Fruit fly (Drosophila melanogaster) whole organism, embryonic: Measurements from ENCODE around the gene CG12289.

Source experiments
- Adf1 ChIP-seq: fragments of 200-800 bp; sonication (Bioruptor generic); IDR thresholded peaks from 2 replicates; pipeline ENCODE4 v1.3.6; 2022; ENCODE audit warnings: missing biosample characterization, missing genetic modification characterization
- Atf6 ChIP-seq: fragments of 200-800 bp; sonication (Bioruptor generic); IDR thresholded peaks from 2 replicates; pipeline ENCODE4 v1.3.6; 2022; ENCODE audit warnings: missing biosample characterization, missing genetic modification characterization
- CG10543 ChIP-seq: fragments of 200-800 bp; sonication (Bioruptor generic); optimal IDR thresholded peaks from 3 replicates; lab custom pipeline; 2017; ENCODE audit warnings: missing biosample characterization, mild to moderate bottlenecking, missing genetic modification characterization, moderate library complexity
- CG10979 ChIP-seq: fragments of 200-800 bp; sonication (Bioruptor generic); optimal IDR thresholded peaks from 2 replicates; lab custom pipeline; 2018; ENCODE audit warnings: missing biosample characterization, mild to moderate bottlenecking, missing genetic modification characterization, moderate library complexity
- CG11504 ChIP-seq: fragments of 200-800 bp; sonication (Bioruptor generic); optimal IDR thresholded peaks from 3 replicates; lab custom pipeline; 2019; ENCODE audit warnings: missing biosample characterization, mild to moderate bottlenecking, missing genetic modification characterization, moderate library complexity
- CG12236 ChIP-seq: fragments of 200-800 bp; sonication (Bioruptor generic); optimal IDR thresholded peaks from 2 replicates; lab custom pipeline; 2016; ENCODE audit warnings: missing biosample characterization, missing genetic modification characterization
- CG14860 ChIP-seq: fragments of 200-800 bp; sonication (Bioruptor generic); IDR thresholded peaks from 3 replicates; pipeline ENCODE4 v1.3.6; 2022; ENCODE audit warnings: missing biosample characterization, missing genetic modification characterization; ENCODE audit not compliant: partially characterized antibody
- CG14965 ChIP-seq: fragments of 200-800 bp; sonication (Bioruptor generic); optimal IDR thresholded peaks from 2 replicates; lab custom pipeline; 2016; ENCODE audit warnings: missing biosample characterization, missing genetic modification characterization, borderline replicate concordance
- CG15479 ChIP-seq: fragments of 200-800 bp; sonication (Bioruptor generic); optimal IDR thresholded peaks from 3 replicates; lab custom pipeline; 2019; ENCODE audit warnings: missing biosample characterization, mild to moderate bottlenecking, missing genetic modification characterization, moderate library complexity
- CG18599 ChIP-seq: fragments of 200-800 bp; sonication (Bioruptor generic); optimal IDR thresholded peaks from 3 replicates; lab custom pipeline; 2017; ENCODE audit warnings: missing biosample characterization, missing genetic modification characterization, mild to moderate bottlenecking, moderate library complexity, missing genetic modification reagents
- CG32767 ChIP-seq: fragments of 200-800 bp; sonication (Bioruptor generic); IDR thresholded peaks from 2 replicates; pipeline ENCODE4 v1.3.6; 2022; ENCODE audit warnings: missing biosample characterization, missing genetic modification characterization
- CG4328 ChIP-seq: fragments of 200-800 bp; sonication (Bioruptor generic); optimal IDR thresholded peaks from 3 replicates; lab custom pipeline; 2017; ENCODE audit warnings: missing biosample characterization, missing genetic modification reagents, missing genetic modification characterization
- CG4404 ChIP-seq: fragments of 200-800 bp; sonication (Bioruptor generic); IDR thresholded peaks from 2 replicates; pipeline ENCODE4 v1.3.6; 2022; ENCODE audit warnings: missing biosample characterization, missing genetic modification characterization
- CG5953 ChIP-seq: fragments of 200-800 bp; sonication (Bioruptor generic); IDR thresholded peaks from 2 replicates; pipeline ENCODE4 v1.3.6; 2022; ENCODE audit warnings: missing biosample characterization, missing genetic modification characterization
- CG7271 ChIP-seq: fragments of 200-800 bp; sonication (Bioruptor generic); optimal IDR thresholded peaks from 2 replicates; lab custom pipeline; 2018; ENCODE audit warnings: missing biosample characterization, mild to moderate bottlenecking, missing genetic modification characterization, moderate library complexity
- CG7928 ChIP-seq: fragments of 200-800 bp; sonication (Bioruptor generic); optimal IDR thresholded peaks from 2 replicates; lab custom pipeline; 2017; ENCODE audit warnings: missing biosample characterization, mild to moderate bottlenecking, missing genetic modification characterization
- CG9932 ChIP-seq: fragments of 200-800 bp; sonication (Bioruptor generic); IDR thresholded peaks from 2 replicates; pipeline ENCODE4 v1.3.6; 2022; ENCODE audit warnings: missing biosample characterization, missing genetic modification characterization
- Dek ChIP-seq: fragments of 200-800 bp; sonication (Bioruptor generic); optimal IDR thresholded peaks from 3 replicates; lab custom pipeline; 2019; ENCODE audit warnings: missing biosample characterization, mild to moderate bottlenecking, missing genetic modification characterization, moderate library complexity
- Dip3 ChIP-seq: fragments of 200-800 bp; sonication (Bioruptor generic); optimal IDR thresholded peaks from 3 replicates; lab custom pipeline; 2016; ENCODE audit warnings: missing biosample characterization, missing genetic modification characterization
- Dll ChIP-seq: fragments of 200-800 bp; sonication (Bioruptor generic); IDR thresholded peaks from 4 replicates; pipeline ENCODE4 v1.3.6; 2022; ENCODE audit warnings: missing biosample characterization, missing genetic modification characterization; ENCODE audit not compliant: partially characterized antibody
- Dp ChIP-seq: fragments of 200-800 bp; sonication (Bioruptor generic); optimal IDR thresholded peaks from 2 replicates; lab custom pipeline; 2018; ENCODE audit warnings: missing biosample characterization, mild to moderate bottlenecking, missing genetic modification characterization, moderate library complexity
- HHEX ChIP-seq: fragments of 200-800 bp; sonication (Bioruptor generic); optimal IDR thresholded peaks from 3 replicates; lab custom pipeline; 2017; ENCODE audit warnings: missing biosample characterization, mild to moderate bottlenecking, missing genetic modification characterization, missing genetic modification reagents
- Hey ChIP-seq: fragments of 200-800 bp; sonication (Bioruptor generic); optimal IDR thresholded peaks from 3 replicates; lab custom pipeline; 2018; ENCODE audit warnings: missing biosample characterization, mild to moderate bottlenecking, missing genetic modification characterization
- HmgD ChIP-seq: fragments of 200-800 bp; sonication (Bioruptor generic); optimal IDR thresholded peaks from 3 replicates; lab custom pipeline; 2016; ENCODE audit warnings: missing biosample characterization, missing genetic modification characterization
- Mrtf ChIP-seq: fragments of 200-800 bp; sonication (Bioruptor generic); IDR thresholded peaks from 3 replicates; pipeline ENCODE4 v1.3.6; 2022; ENCODE audit warnings: missing biosample characterization, missing genetic modification characterization
- PHDP ChIP-seq: fragments of 200-800 bp; sonication (Bioruptor generic); optimal IDR thresholded peaks from 3 replicates; lab custom pipeline; 2018; ENCODE audit warnings: missing biosample characterization, mild to moderate bottlenecking, missing genetic modification characterization, moderate library complexity
- Side ChIP-seq: fragments of 200-800 bp; sonication (Bioruptor generic); optimal IDR thresholded peaks from 2 replicates; lab custom pipeline; 2016; ENCODE audit warnings: missing biosample characterization, missing genetic modification characterization
- Sry-β ChIP-seq: fragments of 200-800 bp; sonication (Bioruptor generic); optimal IDR thresholded peaks from 2 replicates; lab custom pipeline; 2018; ENCODE audit warnings: missing biosample characterization, mild to moderate bottlenecking, missing genetic modification characterization, moderate library complexity
- Stat92E ChIP-seq, 3 experiments: fragments of >200 bp in 2 of 3; fragments of 200-800 bp in 1 of 3; sonication (Bioruptor generic) in 1 of 3; optimal IDR thresholded peaks; 2 replicates each; lab custom pipeline; 2017 to 2019; ENCODE audit warnings: missing biosample characterization in 3 of 3, missing genetic modification characterization in 3 of 3, mild to moderate bottlenecking in 1 of 3, moderate library complexity in 1 of 3
- Tbp ChIP-seq: fragments of >200 bp; optimal IDR thresholded peaks from 2 replicates; lab custom pipeline; 2018; ENCODE audit warnings: missing biosample characterization, missing genetic modification characterization
- YL-1 ChIP-seq: fragments of 200-800 bp; sonication (Bioruptor generic); optimal IDR thresholded peaks from 3 replicates; lab custom pipeline; 2017; ENCODE audit warnings: missing biosample characterization, mild to moderate bottlenecking, missing genetic modification characterization
- cato ChIP-seq: fragments of 200-800 bp; sonication (Bioruptor generic); optimal IDR thresholded peaks from 2 replicates; lab custom pipeline; 2016; ENCODE audit warnings: missing biosample characterization, missing genetic modification characterization, borderline replicate concordance
- chif ChIP-seq, 2 experiments: fragments of 200-800 bp; sonication (Bioruptor generic); optimal IDR thresholded peaks; 3 replicates each; lab custom pipeline; 2016; ENCODE audit warnings: missing biosample characterization in 2 of 2, missing genetic modification characterization in 2 of 2
- cwo ChIP-seq: fragments of 200-800 bp; sonication (Bioruptor generic); optimal IDR thresholded peaks from 3 replicates; lab custom pipeline; 2017; ENCODE audit warnings: missing biosample characterization, missing genetic modification characterization, mild to moderate bottlenecking, moderate library complexity, missing genetic modification reagents
- exex ChIP-seq: fragments of 200-800 bp; sonication (Bioruptor generic); optimal IDR thresholded peaks from 4 replicates; lab custom pipeline; 2018; ENCODE audit warnings: missing biosample characterization, mild to moderate bottlenecking, missing genetic modification characterization, moderate library complexity
- ind ChIP-seq: fragments of 200-800 bp; sonication (Bioruptor generic); optimal IDR thresholded peaks from 3 replicates; lab custom pipeline; 2016; ENCODE audit warnings: missing biosample characterization, missing genetic modification characterization
- inv ChIP-seq: fragments of 200-800 bp; sonication (Bioruptor generic); IDR thresholded peaks from 2 replicates; pipeline ENCODE4 v1.3.6; 2022; ENCODE audit warnings: missing biosample characterization, missing genetic modification characterization; ENCODE audit not compliant: partially characterized antibody
- jing ChIP-seq: fragments of 200-800 bp; sonication (Bioruptor generic); optimal IDR thresholded peaks from 2 replicates; lab custom pipeline; 2018; ENCODE audit warnings: missing biosample characterization, mild to moderate bottlenecking, missing genetic modification characterization
- nmo ChIP-seq: fragments of 200-800 bp; sonication (Bioruptor generic); optimal IDR thresholded peaks from 2 replicates; lab custom pipeline; 2018; ENCODE audit warnings: missing biosample characterization, mild to moderate bottlenecking, missing genetic modification characterization, moderate library complexity
- nom ChIP-seq: fragments of 200-800 bp; sonication (Bioruptor generic); optimal IDR thresholded peaks from 2 replicates; lab custom pipeline; 2017; ENCODE audit warnings: missing biosample characterization, missing genetic modification characterization, mild to moderate bottlenecking, moderate library complexity, missing genetic modification reagents
- pho ChIP-seq: fragments of 200-800 bp; sonication (Bioruptor generic); optimal IDR thresholded peaks from 2 replicates; lab custom pipeline; 2016; ENCODE audit warnings: missing biosample characterization, missing genetic modification characterization
- rib ChIP-seq: fragments of 200-800 bp; sonication (Bioruptor generic); IDR thresholded peaks from 2 replicates; pipeline ENCODE4 v1.3.6; 2022; ENCODE audit warnings: missing biosample characterization, missing genetic modification characterization
- sens ChIP-seq: fragments of 200-800 bp; sonication (Bioruptor generic); peaks from one replicate; lab custom pipeline; 2016; ENCODE audit warnings: missing biosample characterization, missing genetic modification characterization
- tgo ChIP-seq: fragments of 200-800 bp; sonication (Bioruptor generic); IDR thresholded peaks from 3 replicates; pipeline ENCODE4 v1.3.6; 2022; ENCODE audit warnings: missing biosample characterization, missing genetic modification characterization
- twi ChIP-seq: fragments of 200-800 bp; optimal IDR thresholded peaks from 2 replicates; lab custom pipeline; 2019; ENCODE audit warnings: missing biosample characterization, mild to moderate bottlenecking, missing genetic modification characterization, moderate library complexity
- vfl ChIP-seq: fragments of 200-800 bp; sonication (Bioruptor generic); optimal IDR thresholded peaks from 2 replicates; lab custom pipeline; 2016; ENCODE audit warnings: missing biosample characterization, missing genetic modification characterization
- vnd ChIP-seq: fragments of 200-800 bp; sonication (Bioruptor generic); IDR thresholded peaks from 3 replicates; pipeline ENCODE4 v1.3.6; 2022; ENCODE audit warnings: missing biosample characterization, missing genetic modification characterization; ENCODE audit not compliant: partially characterized antibody
- zf30C ChIP-seq: fragments of 200-800 bp; sonication (Bioruptor generic); optimal IDR thresholded peaks from 3 replicates; lab custom pipeline; 2018; ENCODE audit warnings: missing biosample characterization, mild to moderate bottlenecking, missing genetic modification characterization

CG12289 gene

dm6 chr3L:11431251-11431925, 26.9 kb downstream of the CG12289 start (continued):
- peak; percentile 45 for TF ChIP-seq Side (GFP tag; lab: Kevin White, UChicago)
- TF ChIP-seq CG4328 (GFP tag; lab: Kevin White, UChicago), result peak; percentile 18
- TF ChIP-seq CG18599 (GFP tag; lab: Kevin White, UChicago), result peak; percentile 42
- no peak for TF ChIP-seq CG14860 (GFP tag; lab: Robert Waterston, UW)
- no peak for TF ChIP-seq Hey
- peak; percentile 39; the same call in 1 of the 2 replicates for TF ChIP-seq CG5953
- TF ChIP-seq CG11504 (tag; lab: Kevin White, UChicago), result peak; percentile 83
- TF ChIP-seq exex, result no peak
- peak; percentile 48 for TF ChIP-seq cwo (GFP tag; lab: Kevin White, UChicago)
- TF ChIP-seq twi (tag; lab: Kevin White, UChicago), result peak; percentile 38
- no peak for TF ChIP-seq CG10543 (GFP tag; lab: Kevin White, UChicago)
- no peak for TF ChIP-seq CG10979 (tag; lab: Kevin White, UChicago)
- TF ChIP-seq Sry-β (GFP tag; lab: Kevin White, UChicago), result no peak
- TF ChIP-seq Dll (GFP tag; lab: Robert Waterston, UW), result no peak
- peak; percentile 50; the same call in 1 of the 2 replicates for TF ChIP-seq CG32767 (GFP tag; lab: Robert Waterston, UW)
- peak; percentile 71 for TF ChIP-seq nmo (GFP tag; lab: Kevin White, UChicago)
- TF ChIP-seq Mrtf, result peak; percentile 77
- TF ChIP-seq cato (GFP tag; lab: Kevin White, UChicago), result peak; percentile 38
- no peak for TF ChIP-seq CG15479 (GFP tag; lab: Kevin White, UChicago)
- TF ChIP-seq Dip3 (GFP tag; lab: Kevin White, UChicago), result peak; percentile 64
- TF ChIP-seq Dek (tag; lab: Kevin White, UChicago), result peak; percentile 69
- TF ChIP-seq jing, result peak; percentile 67
- TF ChIP-seq CG12236, result no peak
- TF ChIP-seq CG7271 (tag; lab: Kevin White, UChicago), result peak; percentile 15
- TF ChIP-seq Adf1, result no peak
- peak; percentile 36 for TF ChIP-seq vfl (GFP tag; lab: Kevin White, UChicago)
- peak; percentile 41 for TF ChIP-seq pho (GFP tag; lab: Kevin White, UChicago)
- TF ChIP-seq CG9932 (GFP tag; lab: Robert Waterston, UW), result peak; percentile 78
- no peak for TF ChIP-seq CG7928
- TF ChIP-seq vnd, result no peak
- TF ChIP-seq nom (GFP tag; lab: Kevin White, UChicago), result peak; percentile 69
- TF ChIP-seq chif (GFP tag; optimal IDR thresholded peaks at IDR 0.05; lab: Kevin White, UChicago), result peak; percentile 60 to 71
- no peak for TF ChIP-seq Tbp (GFP tag; lab: Kevin White, UChicago)
- TF ChIP-seq rib (GFP tag; lab: Robert Waterston, UW), result peak; percentile 68; the same call in 1 of the 2 replicates
- no peak for TF ChIP-seq zf30C (GFP tag; lab: Kevin White, UChicago)
- TF ChIP-seq CG4404 (GFP tag; lab: Robert Waterston, UW), result peak; percentile 68
- peak; percentile 95 for TF ChIP-seq sens (GFP tag; lab: Kevin White, UChicago)
- peak; percentile 78 for TF ChIP-seq PHDP
- peak; percentile 76 for TF ChIP-seq ind (GFP tag; lab: Kevin White, UChicago)
- TF ChIP-seq Stat92E (GFP tag; optimal IDR thresholded peaks at IDR 0.05; lab: Kevin White, UChicago), result no peak
- TF ChIP-seq tgo, result peak; percentile 87
- no peak for TF ChIP-seq CG14965 (GFP tag; lab: Kevin White, UChicago)
- TF ChIP-seq Dp (GFP tag; lab: Kevin White, UChicago), result no peak
- TF ChIP-seq inv, result no peak
- TF ChIP-seq HmgD (GFP tag; lab: Kevin White, UChicago), result no peak
- no peak for TF ChIP-seq YL-1
- TF ChIP-seq HHEX (GFP tag; lab: Kevin White, UChicago), result peak; percentile 66
- TF ChIP-seq Atf6 (GFP tag; lab: Robert Waterston, UW), result peak; percentile 78
